Fruit fly (Drosophila melanogaster): ENCODE data around the gene CG3288.

dm6 chr3L:20885172-20885571 lies 49.2 kb downstream of the CG3288 start, which contains the start of gene CG32432:
- no peak for TF ChIP-seq jim (GFP tag; optimal IDR thresholded peaks at IDR 0.05)
- TF ChIP-seq pan (optimal IDR thresholded peaks at IDR 0.05), result no peak
- TF ChIP-seq br (GFP tag; optimal IDR thresholded peaks at IDR 0.05), result no peak
- no peak for TF ChIP-seq lola (GFP tag; optimal IDR thresholded peaks at IDR 0.05)
- TF ChIP-seq N (GFP tag; optimal IDR thresholded peaks at IDR 0.05), result no peak
- no peak for TF ChIP-seq psq (GFP tag; optimal IDR thresholded peaks at IDR 0.05)
- no peak for TF ChIP-seq Rel (GFP tag; optimal IDR thresholded peaks at IDR 0.05)
- TF ChIP-seq Rel (tag; optimal IDR thresholded peaks at IDR 0.05), result no peak
- TF ChIP-seq Dfd (GFP tag; optimal IDR thresholded peaks at IDR 0.05), result no peak
- TF ChIP-seq fru (GFP tag; optimal IDR thresholded peaks at IDR 0.05), result no peak
- no peak for TF ChIP-seq Hnf4 (GFP tag; optimal IDR thresholded peaks at IDR 0.05)
- no peak for TF ChIP-seq CG32264 (GFP tag; optimal IDR thresholded peaks at IDR 0.05)
- no peak for TF ChIP-seq sv (GFP tag; optimal IDR thresholded peaks at IDR 0.05)
